Worm (Caenorhabditis elegans) whole organism, L4 larva: ENCODE results near the gene sre-8.

Experiments used
- F49E8.2 ChIP-seq: sonication (generic microtip); optimal IDR thresholded peaks from 2 replicates; lab custom pipeline; 2016; ENCODE audit warnings: missing compliant biosample characterization, mild to moderate bottlenecking, missing genetic modification characterization, borderline replicate concordance
- aly-2 ChIP-seq: sonication (generic microtip); optimal IDR thresholded peaks from 2 replicates; lab custom pipeline; 2018; ENCODE audit warnings: missing biosample characterization, missing genetic modification characterization
- pqm-1 ChIP-seq: sonication (generic microtip); optimal IDR thresholded peaks from 2 replicates; lab custom pipeline; 2017; ENCODE audit warnings: missing biosample characterization, missing genetic modification characterization
- unc-62 ChIP-seq, 3 experiments: fragments of 150-350 bp in 1 of 3; sonication (generic microtip); optimal IDR thresholded peaks in 2 of 3; peaks in 1 of 3; 1 replicate in 1 of 3; 2 replicates in 2 of 3; lab custom pipeline; 2014 to 2017; ENCODE audit warnings: missing biosample characterization in 3 of 3, missing genetic modification characterization in 3 of 3, missing genetic modification reagents in 3 of 3, missing genotype in 1 of 3

DNA sequence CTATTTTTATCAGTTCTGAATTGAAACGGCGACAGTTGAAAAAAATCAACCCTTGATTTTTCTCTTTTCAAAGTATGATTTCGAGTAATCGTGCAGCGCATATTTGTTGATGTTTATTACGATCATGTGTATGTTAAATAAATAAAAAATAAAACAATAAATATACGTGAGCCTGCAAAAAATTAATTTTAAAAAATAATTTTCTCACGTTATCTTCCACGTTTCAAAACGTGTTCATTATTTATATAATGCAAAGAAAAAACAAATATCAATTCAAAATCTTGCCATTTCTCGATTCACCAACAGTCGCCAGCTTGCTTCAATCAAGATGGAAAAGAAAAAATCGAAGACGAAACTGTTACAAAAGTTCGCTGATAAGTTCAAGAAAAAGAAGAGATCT lies 26.3 kb downstream of the sre-8 start, which contains the start of gene F40G12.10:
- TF ChIP-seq F49E8.2 (tag; lab: Kevin White, UChicago) (no peak), unc-62 (GFP tag; optimal IDR thresholded peaks at IDR 0.05 in 1 of 2; lab: Kevin White, UChicago) (no peak), unc-62 (tag; optimal IDR thresholded peaks at IDR 0.05; lab: Kevin White, UChicago) (no peak), pqm-1 (no peak), aly-2 (tag; lab: Kevin White, UChicago) (no peak)
